Worm (Caenorhabditis elegans) whole organism, midembryonic: Measurements from ENCODE around the gene srh-148.

Source experiments
- T22C8.4 ChIP-seq: fragments of 200-800 bp; sonication (Bioruptor generic); IDR thresholded peaks from 2 replicates; pipeline ENCODE4 v1.3.6; 2022; ENCODE audit warnings: missing genetic modification characterization, missing compliant biosample characterization
- cog-1 ChIP-seq: sonication (generic microtip); optimal IDR thresholded peaks from 2 replicates; lab custom pipeline; 2016; ENCODE audit warnings: missing genetic modification characterization, missing compliant biosample characterization
- flt-1 ChIP-seq: fragments of 200-800 bp; sonication (Bioruptor generic); IDR thresholded peaks from 2 replicates; pipeline ENCODE4 v1.3.6; 2022; ENCODE audit warnings: missing genetic modification characterization, missing compliant biosample characterization
- klf-2 ChIP-seq: fragments of 200-800 bp; sonication (Bioruptor generic); conservative IDR thresholded peaks from 2 replicates; pipeline ENCODE4 v1.3.6; 2022; ENCODE audit warnings: missing genetic modification reagents, missing genetic modification characterization, missing compliant biosample characterization
- med-1 ChIP-seq: sonication (generic microtip); optimal IDR thresholded peaks from 2 replicates; lab custom pipeline; 2017; ENCODE audit warnings: missing genetic modification characterization, mild to moderate bottlenecking, missing compliant biosample characterization, antibody characterized with exemption, missing genetic modification reagents; ENCODE audit not compliant: insufficient read depth
- tab-1 ChIP-seq: fragments of 200-800 bp; sonication (Bioruptor generic); IDR thresholded peaks from 2 replicates; pipeline ENCODE4 v1.3.6; 2022; ENCODE audit warnings: missing genetic modification characterization, missing compliant biosample characterization
- ztf-23 ChIP-seq: fragments of 200-800 bp; sonication (Bioruptor generic); IDR thresholded peaks from 2 replicates; pipeline ENCODE4 v1.3.6; 2022; ENCODE audit warnings: missing genetic modification reagents, missing genetic modification characterization, missing compliant biosample characterization
- ztf-29 ChIP-seq: fragments of 200-800 bp; sonication (Bioruptor generic); IDR thresholded peaks from 2 replicates; pipeline ENCODE4 v1.3.6; 2022; ENCODE audit warnings: missing genetic modification reagents, missing genetic modification characterization, missing compliant biosample characterization

ce11 chrV:15862599-15862998, 4.4 kb upstream of the srh-148 start, which contains the start of gene srz-12:
- TF ChIP-seq ztf-29 (GFP tag; lab: Robert Waterston, UW) = no peak
- no peak for TF ChIP-seq cog-1 (tag; lab: Kevin White, UChicago)
- TF ChIP-seq med-1 (GFP tag; lab: Kevin White, UChicago) = no peak
- no peak for TF ChIP-seq flt-1
- TF ChIP-seq ztf-23 (GFP tag; lab: Robert Waterston, UW) = no peak
- TF ChIP-seq klf-2 (GFP tag; lab: Robert Waterston, UW) = no peak
- TF ChIP-seq tab-1 (GFP tag; lab: Robert Waterston, UW) = no peak
- no peak for TF ChIP-seq T22C8.4
